Worm (Caenorhabditis elegans): ENCODE measurements around the gene F16G10.2.

DNA sequence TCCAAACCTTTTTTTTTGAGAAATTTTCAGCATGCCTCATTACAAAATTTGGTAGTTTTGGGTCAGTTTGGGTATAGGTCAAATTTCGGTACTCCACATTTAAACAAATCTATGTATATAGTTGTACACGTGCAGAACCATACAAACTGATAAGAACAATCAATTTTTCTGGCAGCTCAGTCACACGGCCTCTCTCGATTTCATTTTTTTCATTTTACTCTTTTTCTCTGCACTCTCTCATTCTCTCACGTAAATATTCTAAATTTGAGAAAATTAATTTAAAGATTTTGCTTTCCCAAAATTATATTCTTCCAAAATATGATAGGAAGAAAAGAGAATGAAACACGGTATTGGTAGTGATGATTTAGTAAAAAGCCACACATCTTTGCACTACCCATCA, 46.1 kb downstream of the F16G10.2 start:
- TF ChIP-seq cnd-1 (tag; optimal IDR thresholded peaks at IDR 0.05) (no peak), elt-1 (tag; optimal IDR thresholded peaks at IDR 0.05; ENCODE audit: borderline replicate concordance, insufficient read depth) (no peak), zip-8 (tag; optimal IDR thresholded peaks at IDR 0.05) (no peak), ces-1 (GFP tag; optimal IDR thresholded peaks at IDR 0.05) (no peak), mep-1 (tag; optimal IDR thresholded peaks at IDR 0.05) (no peak), ceh-39 (tag; optimal IDR thresholded peaks at IDR 0.05) (no peak), snpc-4 (tag; optimal IDR thresholded peaks at IDR 0.05) (no peak), nhr-76 (tag; optimal IDR thresholded peaks at IDR 0.05) (no peak), ztf-11 (tag; optimal IDR thresholded peaks at IDR 0.05) (no peak), unc-62 (GFP tag; optimal IDR thresholded peaks at IDR 0.05) (no peak), lin-13 (tag; optimal IDR thresholded peaks at IDR 0.05) (no peak)

Data from whole organism, mixed stage, embryonic.